Worm (Caenorhabditis elegans) whole organism, L1 larva: ENCODE measurements around the gene zhp-4.
"Not testable (repeated sequence)": the region's sequence is repeated elsewhere in the genome, so short reads cannot be mapped to it uniquely, and the experiment has no call there.

ENCODE experiments used
- C34B4.2 ChIP-seq: sonication (generic microtip); optimal IDR thresholded peaks from 2 replicates; lab custom pipeline; 2017; ENCODE audit warnings: mild to moderate bottlenecking, missing genetic modification characterization, missing compliant biosample characterization
- aly-2 ChIP-seq: fragments of 150-350 bp; optimal IDR thresholded peaks from 2 replicates; lab custom pipeline; 2014; ENCODE audit warnings: missing biosample characterization, missing genetic modification characterization
- blmp-1 ChIP-seq: fragments of 150-350 bp; optimal IDR thresholded peaks from 2 replicates; lab custom pipeline; 2014; ENCODE audit warnings: missing biosample characterization, missing genetic modification characterization
- ceh-63 ChIP-seq: fragments of 200-800 bp; sonication (Bioruptor generic); optimal IDR thresholded peaks from 2 replicates; lab custom pipeline; 2018; ENCODE audit warnings: mild to moderate bottlenecking, missing genetic modification characterization, missing compliant biosample characterization
- ceh-90 ChIP-seq: sonication (generic microtip); optimal IDR thresholded peaks from 2 replicates; lab custom pipeline; 2016; ENCODE audit warnings: missing genetic modification characterization, missing compliant biosample characterization
- dpl-1 ChIP-seq, 3 experiments: fragments of 150-350 bp in 2 of 3; sonication (generic microtip) in 1 of 3; optimal IDR thresholded peaks; 2 replicates each; lab custom pipeline; 2014 to 2017; ENCODE audit warnings: missing biosample characterization in 3 of 3, missing genetic modification characterization in 3 of 3, missing genetic modification reagents in 3 of 3
- efl-1 ChIP-seq, 4 experiments: fragments of 150-350 bp; optimal IDR thresholded peaks in 3 of 4; peaks in 1 of 4; 1 replicate in 1 of 4; 2 replicates in 3 of 4; lab custom pipeline; 2014; ENCODE audit warnings: missing biosample characterization in 2 of 4, missing genetic modification characterization in 2 of 4, missing genetic modification reagents in 2 of 4
- elt-3 ChIP-seq, 6 experiments: fragments of 150-350 bp in 1 of 6; sonication (generic microtip); optimal IDR thresholded peaks; 2 replicates each; lab custom pipeline; 2017 to 2018; ENCODE audit warnings: missing biosample characterization in 6 of 6, missing genetic modification characterization in 6 of 6, inconsistent platforms in 1 of 6
- fkh-4 ChIP-seq: sonication (generic microtip); optimal IDR thresholded peaks from 2 replicates; lab custom pipeline; 2016; ENCODE audit warnings: missing compliant biosample characterization, missing genetic modification characterization, borderline replicate concordance
- hlh-4 ChIP-seq: sonication (generic microtip); optimal IDR thresholded peaks from 2 replicates; lab custom pipeline; 2016; ENCODE audit warnings: mild to moderate bottlenecking, missing genetic modification characterization, missing compliant biosample characterization
- irx-1 ChIP-seq: sonication (generic microtip); optimal IDR thresholded peaks from 2 replicates; lab custom pipeline; 2016; ENCODE audit warnings: missing genetic modification characterization, missing compliant biosample characterization
- jun-1 ChIP-seq: fragments of 150-350 bp; optimal IDR thresholded peaks from 2 replicates; lab custom pipeline; 2014; ENCODE audit warnings: missing biosample characterization, missing genetic modification reagents, missing genetic modification characterization
- lin-14 ChIP-seq: fragments of 200-800 bp; sonication (Bioruptor generic); optimal IDR thresholded peaks from 2 replicates; lab custom pipeline; 2018; ENCODE audit warnings: mild to moderate bottlenecking, missing genetic modification characterization, moderate library complexity, missing compliant biosample characterization
- lin-35 ChIP-seq, 2 experiments: fragments of 150-350 bp; optimal IDR thresholded peaks; 2 replicates each; lab custom pipeline; 2014; ENCODE audit warnings: missing biosample characterization in 2 of 2, missing genetic modification characterization in 2 of 2, missing genetic modification reagents in 2 of 2
- lsy-2 ChIP-seq, 2 experiments: fragments of 150-350 bp; optimal IDR thresholded peaks; 2 replicates each; lab custom pipeline; 2014; ENCODE audit warnings: missing biosample characterization in 2 of 2, missing genetic modification characterization in 2 of 2
- mab-9 ChIP-seq: fragments of 200-800 bp; sonication (Bioruptor generic); IDR thresholded peaks from 2 replicates; pipeline ENCODE4 v1.3.6; 2022; ENCODE audit warnings: missing genetic modification reagents, missing genetic modification characterization, missing compliant biosample characterization
- mef-2 ChIP-seq: fragments of 150-350 bp; optimal IDR thresholded peaks from 2 replicates; lab custom pipeline; 2014; ENCODE audit warnings: missing biosample characterization, missing genetic modification characterization
- mep-1 ChIP-seq: fragments of 150-350 bp; optimal IDR thresholded peaks from 2 replicates; lab custom pipeline; 2014; ENCODE audit warnings: missing biosample characterization, missing genetic modification characterization
- nhr-12 ChIP-seq: sonication (generic microtip); optimal IDR thresholded peaks from 2 replicates; lab custom pipeline; 2017; ENCODE audit warnings: missing biosample characterization, missing genetic modification characterization
- nhr-19 ChIP-seq: fragments of 200-800 bp; sonication (Bioruptor generic); conservative IDR thresholded peaks from 2 replicates; pipeline ENCODE4 v1.3.6; 2022; ENCODE audit warnings: missing genetic modification characterization, missing compliant biosample characterization
- nhr-20 ChIP-seq: sonication (generic microtip); optimal IDR thresholded peaks from 2 replicates; lab custom pipeline; 2016; ENCODE audit warnings: mild to moderate bottlenecking, missing genetic modification characterization, missing compliant biosample characterization
- nhr-47 ChIP-seq: sonication (generic microtip); optimal IDR thresholded peaks from 2 replicates; lab custom pipeline; 2016; ENCODE audit warnings: mild to moderate bottlenecking, missing genetic modification characterization, moderate library complexity, missing compliant biosample characterization
- nhr-71 ChIP-seq: sonication (generic microtip); optimal IDR thresholded peaks from 2 replicates; lab custom pipeline; 2016; ENCODE audit warnings: mild to moderate bottlenecking, missing genetic modification characterization, moderate library complexity, missing compliant biosample characterization
- nhr-76 ChIP-seq: sonication (generic microtip); optimal IDR thresholded peaks from 2 replicates; lab custom pipeline; 2017; ENCODE audit warnings: missing biosample characterization, missing genetic modification characterization
- nhr-84 ChIP-seq: sonication (generic microtip); optimal IDR thresholded peaks from 2 replicates; lab custom pipeline; 2017; ENCODE audit warnings: missing biosample characterization, missing genetic modification characterization
- pag-3 ChIP-seq: sonication (generic microtip); optimal IDR thresholded peaks from 2 replicates; lab custom pipeline; 2017; ENCODE audit warnings: missing genetic modification characterization, mild to moderate bottlenecking, missing compliant biosample characterization, antibody characterized with exemption, borderline replicate concordance; ENCODE audit not compliant: insufficient read depth
- pax-3 ChIP-seq: fragments of 200-800 bp; sonication (Bioruptor generic); optimal IDR thresholded peaks from 2 replicates; lab custom pipeline; 2018; ENCODE audit warnings: mild to moderate bottlenecking, missing genetic modification characterization, moderate library complexity, missing compliant biosample characterization
- rnt-1 ChIP-seq: sonication (generic microtip); optimal IDR thresholded peaks from 2 replicates; lab custom pipeline; 2016; ENCODE audit warnings: mild to moderate bottlenecking, missing genetic modification characterization, moderate library complexity, missing compliant biosample characterization
- skn-1 ChIP-seq: fragments of 150-350 bp; optimal IDR thresholded peaks from 2 replicates; lab custom pipeline; 2014; ENCODE audit warnings: missing biosample characterization, missing genetic modification characterization
- sox-4 ChIP-seq: sonication (generic microtip); optimal IDR thresholded peaks from 2 replicates; lab custom pipeline; 2016; ENCODE audit warnings: missing genetic modification characterization, missing compliant biosample characterization
- sptf-1 ChIP-seq: fragments of 150-350 bp; optimal IDR thresholded peaks from 2 replicates; lab custom pipeline; 2014; ENCODE audit warnings: missing biosample characterization, missing genetic modification characterization
- swsn-7 ChIP-seq: sonication (generic microtip); optimal IDR thresholded peaks from 2 replicates; lab custom pipeline; 2016; ENCODE audit warnings: missing genetic modification characterization, missing compliant biosample characterization
- unc-62 ChIP-seq: fragments of 150-350 bp; optimal IDR thresholded peaks from 2 replicates; lab custom pipeline; 2014; ENCODE audit warnings: missing biosample characterization, missing genetic modification reagents, missing genetic modification characterization
- unc-86 ChIP-seq: sonication (generic microtip); optimal IDR thresholded peaks from 2 replicates; lab custom pipeline; 2016; ENCODE audit warnings: missing genetic modification characterization, missing compliant biosample characterization
- xbp-1 ChIP-seq: sonication (generic microtip); optimal IDR thresholded peaks from 2 replicates; lab custom pipeline; 2016; ENCODE audit warnings: missing genetic modification characterization, missing compliant biosample characterization
- zip-4 ChIP-seq: fragments of 200-800 bp; sonication (Bioruptor generic); optimal IDR thresholded peaks from 2 replicates; lab custom pipeline; 2018; ENCODE audit warnings: mild to moderate bottlenecking, missing genetic modification characterization, moderate library complexity, missing compliant biosample characterization

The zhp-4 gene

ce11 chrV:19101589-19102201 lies at the start of gene zhp-4:
Gene zhp-4, minus strand, starts transcription at chrV:19101786.
- TF ChIP-seq mep-1, mef-2, nhr-19: not testable (repeated sequence)

- TF ChIP-seq nhr-12 (tag; lab: Kevin White, UChicago): no peak
- no peak for TF ChIP-seq mab-9
- TF ChIP-seq lin-14 (GFP tag; lab: Kevin White, UChicago): no peak
- TF ChIP-seq ceh-63 (GFP tag; lab: Kevin White, UChicago): no peak
- no peak for TF ChIP-seq rnt-1 (tag; lab: Kevin White, UChicago)
- no peak for TF ChIP-seq C34B4.2
- TF ChIP-seq lsy-2 (tag; optimal IDR thresholded peaks at IDR 0.05; lab: Kevin White, UChicago): no peak
- no peak for TF ChIP-seq blmp-1 (tag; lab: Kevin White, UChicago)
- no peak for TF ChIP-seq jun-1 (tag; lab: Kevin White, UChicago)
- TF ChIP-seq fkh-4 (tag; lab: Kevin White, UChicago): no peak
- no peak for TF ChIP-seq dpl-1 (GFP tag; optimal IDR thresholded peaks at IDR 0.05; lab: Kevin White, UChicago)
- TF ChIP-seq unc-62 (GFP tag; lab: Kevin White, UChicago): no peak
- TF ChIP-seq nhr-76 (tag; lab: Kevin White, UChicago): no peak
Observed at ce11 chrV:19149057-19149456, 47.5 kb upstream of the zhp-4 start, which contains the start of gene Y39B6A.7. Gene Y39B6A.7, minus strand, starts transcription at chrV:19149157.

ce11 chrV:19148350-19148749 lies 46.8 kb upstream of the zhp-4 start:
- TF ChIP-seq elt-3 (tag; optimal IDR thresholded peaks at IDR 0.05; lab: Kevin White, UChicago): no peak
- TF ChIP-seq rnt-1 (tag; lab: Kevin White, UChicago): no peak
- no peak for TF ChIP-seq nhr-84 (tag; lab: Kevin White, UChicago)
- no peak for TF ChIP-seq xbp-1 (tag; lab: Kevin White, UChicago)
- TF ChIP-seq sox-4 (tag; lab: Kevin White, UChicago): no peak
- no peak for TF ChIP-seq swsn-7 (tag; lab: Kevin White, UChicago)
- no peak for TF ChIP-seq efl-1 (optimal IDR thresholded peaks at IDR 0.05; lab: Kevin White, UChicago)
- TF ChIP-seq efl-1 (GFP tag; optimal IDR thresholded peaks at IDR 0.05 in 1 of 2; lab: Kevin White, UChicago): no peak

DNA sequence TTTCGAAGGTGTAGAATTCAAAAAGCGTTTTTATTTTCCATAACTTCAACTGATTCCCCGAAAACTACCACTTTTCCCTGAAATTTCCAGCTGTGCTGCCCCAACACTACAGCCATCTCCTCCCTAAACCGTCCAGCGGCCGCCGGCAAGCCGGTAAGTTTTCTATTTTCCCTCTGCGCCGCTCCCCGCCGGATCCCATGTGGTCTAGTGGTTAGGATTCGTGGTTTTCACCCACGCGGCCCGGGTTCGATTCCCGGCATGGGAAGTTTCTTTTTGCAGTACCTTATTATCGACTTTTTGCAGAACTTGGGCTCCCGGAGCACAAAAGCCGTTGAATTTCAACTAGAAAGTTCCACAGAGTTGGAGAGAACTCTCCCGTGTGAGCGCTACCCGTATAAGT lies 41.0 kb upstream of the zhp-4 start:
- TF ChIP-seq nhr-47 (tag; lab: Kevin White, UChicago): peak; percentile 2
- TF ChIP-seq nhr-19: peak; percentile 28
- TF ChIP-seq aly-2 (tag; lab: Kevin White, UChicago): no peak
- TF ChIP-seq lin-35 (GFP tag; optimal IDR thresholded peaks at IDR 0.05; lab: Kevin White, UChicago): peak in 1 of 2 experiments; percentile 13
- no peak for TF ChIP-seq efl-1 (optimal IDR thresholded peaks at IDR 0.05; lab: Kevin White, UChicago)
- peak in 1 of 2 experiments; percentile 45 for TF ChIP-seq efl-1 (GFP tag; optimal IDR thresholded peaks at IDR 0.05 in 1 of 2; lab: Kevin White, UChicago)

ce11 chrV:19140495-19140894 lies 38.9 kb upstream of the zhp-4 start, which contains the start of gene cpg-23:
Gene cpg-23, plus strand, starts transcription at chrV:19140795.
- no peak for TF ChIP-seq pax-3 (tag; lab: Kevin White, UChicago)
- TF ChIP-seq ceh-90 (tag; lab: Kevin White, UChicago): no peak
- no peak for TF ChIP-seq zip-4 (GFP tag; lab: Kevin White, UChicago)
- TF ChIP-seq unc-86 (tag; lab: Kevin White, UChicago): no peak
- TF ChIP-seq irx-1 (tag; lab: Kevin White, UChicago): no peak
- no peak for TF ChIP-seq sox-4 (tag; lab: Kevin White, UChicago)
- TF ChIP-seq dpl-1 (GFP tag; optimal IDR thresholded peaks at IDR 0.05; lab: Kevin White, UChicago): no peak
- no peak for TF ChIP-seq nhr-20 (tag; lab: Kevin White, UChicago)
- TF ChIP-seq sptf-1 (tag; lab: Kevin White, UChicago): no peak
- TF ChIP-seq mab-9: no peak
- TF ChIP-seq pag-3 (tag; lab: Kevin White, UChicago): no peak
- TF ChIP-seq hlh-4 (tag; lab: Kevin White, UChicago): no peak
- no peak for TF ChIP-seq fkh-4 (tag; lab: Kevin White, UChicago)
- no peak for TF ChIP-seq skn-1 (tag; lab: Kevin White, UChicago)
- TF ChIP-seq nhr-71 (tag; lab: Kevin White, UChicago): no peak
